Fruit fly (Drosophila melanogaster): ENCODE measurements around the gene CG46427.
"Not testable (repeated sequence)": the region's sequence is repeated elsewhere in the genome, so short reads cannot be mapped to it uniquely, and the experiment has no call there.

Gene CG46427

DNA sequence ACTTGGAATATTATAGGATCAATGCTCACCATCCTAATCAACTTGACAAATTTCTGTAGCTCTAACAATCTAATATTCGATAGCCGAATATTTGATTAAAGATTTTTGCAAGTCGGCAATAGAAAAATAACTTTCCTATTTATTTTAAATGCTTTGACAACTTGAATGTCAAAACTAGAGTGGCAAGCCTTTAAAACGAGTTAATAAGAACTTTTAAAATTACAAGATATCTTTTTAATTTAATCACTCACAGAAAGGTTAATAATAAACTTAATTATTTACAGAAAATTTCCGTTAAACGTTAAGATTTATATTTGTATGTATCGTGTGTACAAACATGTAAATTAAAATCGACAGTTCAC lies at the start of gene CG46427, which contains the start of gene CG17207:
TSS of gene CG46427 (minus strand) at position 101 of the 362 bp plus-strand sequence.
TSS of gene CG17207 (minus strand) at position 101 of the 362 bp plus-strand sequence.
- TF ChIP-seq noc (tag; optimal IDR thresholded peaks at IDR 0.05): no peak

DNA sequence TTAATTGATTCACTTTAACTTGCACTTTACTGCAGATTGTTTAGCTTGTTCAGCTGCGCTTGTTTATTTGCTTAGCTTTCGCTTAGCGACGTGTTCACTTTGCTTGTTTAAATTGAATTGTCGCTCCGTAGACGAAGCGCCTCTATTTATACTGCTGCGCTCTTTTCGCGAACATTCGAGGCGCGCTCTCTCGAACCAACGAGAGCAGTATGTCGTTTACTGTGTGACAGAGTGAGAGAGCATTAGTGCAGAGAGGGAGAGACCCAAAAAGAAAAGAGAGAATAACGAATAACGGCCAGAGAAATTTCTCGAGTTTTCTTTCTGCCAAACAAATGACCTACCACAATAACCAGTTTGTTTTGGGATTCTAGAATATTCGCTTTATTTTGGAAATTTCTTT lies 28.7 kb upstream of the CG46427 start, which contains the start of gene Hsp70Ba:
TSS of gene Hsp70Ba (minus strand) at position 102 of the 400 bp plus-strand sequence.
- TF ChIP-seq noc (tag; optimal IDR thresholded peaks at IDR 0.05): not testable (repeated sequence)

DNA sequence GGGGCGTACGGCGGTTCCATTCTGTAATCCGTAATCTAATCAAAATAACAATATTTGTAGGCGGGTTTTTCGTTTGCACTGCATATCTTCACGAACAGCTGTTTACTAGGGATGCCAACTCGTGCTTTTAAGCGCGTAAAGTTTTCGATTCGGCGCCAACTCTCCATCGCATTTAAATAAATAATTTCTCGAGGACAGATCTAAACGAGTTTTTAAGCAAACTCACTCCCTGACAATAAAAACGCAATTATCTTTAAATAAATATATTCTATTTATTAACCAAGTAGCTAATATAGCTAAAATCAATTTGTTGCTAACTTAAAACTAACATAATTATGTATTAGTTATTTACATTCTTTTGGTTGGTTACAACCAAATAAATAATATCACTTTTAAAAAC lies 26.3 kb upstream of the CG46427 start, which contains the start of gene CG5608:
TSS of gene CG5608 (minus strand) at position 101 of the 400 bp plus-strand sequence.
- TF ChIP-seq noc (tag; optimal IDR thresholded peaks at IDR 0.05): not testable (repeated sequence)

DNA sequence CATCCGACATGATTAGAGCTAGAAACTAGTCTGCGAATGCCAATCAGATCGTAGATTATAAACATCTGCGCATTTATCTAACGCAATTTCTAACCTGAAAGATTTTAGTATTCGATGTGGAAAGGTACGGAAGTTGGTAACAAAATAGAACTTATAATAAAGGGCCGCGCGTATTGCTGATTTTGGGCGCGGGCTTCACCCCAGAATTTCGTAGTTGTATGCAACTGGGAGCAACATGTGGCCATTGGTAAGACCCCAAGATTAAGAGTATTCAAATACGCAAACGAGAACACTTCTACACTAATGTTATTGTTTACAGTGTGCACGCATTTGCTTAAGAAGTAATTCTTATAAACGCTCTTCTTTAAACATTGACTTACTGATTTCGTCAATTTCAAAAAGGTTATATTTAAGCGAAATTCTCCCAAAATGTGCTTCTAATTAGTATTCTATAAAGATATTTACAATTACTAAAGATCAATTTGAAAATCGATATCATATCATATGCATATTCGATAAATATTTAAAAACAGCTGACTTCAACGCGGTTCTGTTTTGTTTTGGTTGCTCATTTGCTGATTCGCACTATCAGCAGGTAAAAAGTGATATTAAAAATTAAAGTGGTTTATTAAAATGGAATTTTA lies 21.1 kb upstream of the CG46427 start, which contains the start of the genes CG5961 and Polr3C:
TSS of gene CG5961 (minus strand) at position 416 of the 644 bp plus-strand sequence.
TSS of gene Polr3C (plus strand) at position 536 of the 644 bp plus-strand sequence.
- no peak for TF ChIP-seq noc (tag; optimal IDR thresholded peaks at IDR 0.05)

DNA sequence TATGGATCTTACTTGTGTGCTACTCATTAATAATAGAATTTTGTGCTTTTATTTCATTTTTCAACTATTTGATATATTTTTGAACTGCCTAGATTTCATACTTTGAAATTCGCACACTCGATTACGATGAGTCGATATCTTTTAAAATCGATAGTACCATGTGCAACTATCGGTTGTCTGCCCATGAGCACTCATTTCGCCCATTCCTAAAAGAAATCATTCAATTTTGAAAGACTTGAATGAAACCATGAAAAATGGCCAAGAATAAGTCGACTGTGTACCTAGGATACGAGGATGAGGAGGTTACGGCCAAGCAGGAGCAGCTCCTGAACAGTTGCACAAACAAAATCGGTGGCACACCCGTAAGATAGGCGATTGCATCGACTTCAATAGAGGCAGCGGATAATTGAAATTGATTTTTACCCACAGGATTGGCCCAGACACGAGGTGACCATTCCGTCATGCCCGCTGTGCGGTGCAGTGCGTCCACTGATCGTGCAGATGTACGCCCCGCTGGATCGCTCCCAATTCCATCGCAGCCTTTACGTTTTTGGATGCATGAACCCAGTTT lies 17.5 kb upstream of the CG46427 start, which contains the start of gene trus:
TSS of gene trus (plus strand) at position 204 of the 571 bp plus-strand sequence.
- no peak for TF ChIP-seq noc (tag; optimal IDR thresholded peaks at IDR 0.05)

DNA sequence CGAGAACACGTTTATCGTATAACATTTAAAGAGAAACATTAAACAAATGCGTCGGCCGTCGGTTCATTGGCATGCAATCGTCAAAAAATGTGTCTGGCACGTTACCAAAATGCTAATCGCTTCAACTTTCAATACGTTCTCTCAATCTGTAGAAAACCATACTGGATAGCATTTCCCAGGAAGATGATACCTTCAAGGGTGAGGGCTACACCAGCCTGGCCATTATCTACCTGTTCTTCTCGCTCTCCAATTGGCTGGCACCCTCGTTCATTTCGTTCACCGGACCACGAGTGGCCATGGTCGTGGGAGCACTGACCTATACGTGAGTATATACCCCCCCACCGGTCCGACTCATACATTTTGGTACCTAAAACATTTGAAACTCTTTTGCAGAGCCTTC lies 15.6 kb upstream of the CG46427 start:
- TF ChIP-seq noc (tag; optimal IDR thresholded peaks at IDR 0.05): no peak

DNA sequence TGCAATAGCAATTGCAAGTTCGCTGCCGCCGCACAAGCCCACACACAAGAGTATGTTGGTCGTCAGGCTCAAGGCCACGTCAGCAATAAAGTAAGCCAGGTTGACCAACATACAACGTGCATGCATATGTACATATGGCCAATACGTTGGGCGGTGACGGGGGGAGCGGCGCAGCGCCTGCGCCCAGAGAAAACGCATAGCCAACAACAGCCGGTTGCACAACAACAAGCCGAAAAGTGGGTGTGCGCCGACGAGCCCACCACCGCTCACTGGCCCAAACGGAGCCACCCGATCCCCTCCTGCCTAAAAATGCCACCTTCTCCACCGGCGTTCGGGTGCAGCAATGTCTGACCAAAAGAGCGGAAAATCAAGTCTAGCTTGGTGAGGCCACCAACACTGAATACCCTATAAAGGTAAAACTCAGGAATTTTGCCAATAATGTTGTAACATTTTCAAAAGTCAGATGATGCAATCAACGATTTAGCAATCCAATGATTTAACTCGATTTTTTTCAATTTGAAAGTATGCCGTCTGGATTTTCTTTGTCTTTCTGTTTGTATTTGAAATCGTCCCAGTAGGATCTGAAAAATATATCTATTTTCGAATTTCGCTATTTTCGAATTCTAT lies 13.1 kb upstream of the CG46427 start, which contains the start of gene CG5509:
TSS of gene CG5509 (plus strand) at position 577 of the 627 bp plus-strand sequence.
- TF ChIP-seq noc (tag; optimal IDR thresholded peaks at IDR 0.05): no peak

DNA sequence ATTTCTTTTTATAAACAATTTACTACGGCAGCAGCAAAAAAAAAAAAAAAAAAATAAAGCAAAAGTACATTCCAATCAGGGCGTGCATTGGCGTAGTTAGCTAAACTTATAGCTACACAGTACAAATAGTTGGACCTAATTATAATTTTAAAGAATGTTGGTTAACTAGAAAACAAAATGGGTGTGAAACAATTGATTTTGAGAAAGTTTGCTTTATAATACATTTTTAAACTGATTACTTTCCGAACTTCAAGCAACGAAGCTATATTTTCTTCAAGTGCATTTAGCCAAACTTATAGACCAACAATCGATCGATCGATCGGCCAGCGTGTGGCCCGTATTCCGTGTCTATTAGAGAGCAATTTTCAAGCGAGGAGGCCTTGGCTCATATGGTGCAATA lies 12.4 kb upstream of the CG46427 start:
- TF ChIP-seq noc (tag; optimal IDR thresholded peaks at IDR 0.05): no peak

DNA sequence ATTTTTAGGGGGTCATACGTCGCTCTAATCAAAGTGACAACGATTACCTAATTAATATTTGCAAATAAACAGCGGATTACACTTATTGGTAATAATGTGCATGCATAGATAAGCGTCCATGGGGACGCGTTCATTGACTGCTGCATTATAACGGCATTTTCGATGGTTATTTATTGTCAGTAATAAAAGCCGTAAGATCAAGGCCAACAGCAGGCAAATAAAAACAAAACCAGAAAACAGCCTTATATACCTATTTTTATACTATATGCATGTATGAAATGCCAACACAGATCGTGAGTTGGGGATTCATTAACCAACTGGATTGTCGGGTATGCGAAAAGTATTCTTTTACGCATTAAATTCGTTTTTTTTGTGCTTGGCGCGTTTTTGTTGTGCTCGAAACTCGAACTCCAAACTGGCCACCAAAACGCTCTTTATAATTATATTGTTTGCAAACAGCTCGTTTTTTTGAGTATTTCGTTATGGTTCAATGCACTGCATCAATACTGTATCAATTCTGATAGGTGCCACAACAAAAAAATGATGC lies 11.8 kb upstream of the CG46427 start:
- no peak for TF ChIP-seq noc (tag; optimal IDR thresholded peaks at IDR 0.05)

DNA sequence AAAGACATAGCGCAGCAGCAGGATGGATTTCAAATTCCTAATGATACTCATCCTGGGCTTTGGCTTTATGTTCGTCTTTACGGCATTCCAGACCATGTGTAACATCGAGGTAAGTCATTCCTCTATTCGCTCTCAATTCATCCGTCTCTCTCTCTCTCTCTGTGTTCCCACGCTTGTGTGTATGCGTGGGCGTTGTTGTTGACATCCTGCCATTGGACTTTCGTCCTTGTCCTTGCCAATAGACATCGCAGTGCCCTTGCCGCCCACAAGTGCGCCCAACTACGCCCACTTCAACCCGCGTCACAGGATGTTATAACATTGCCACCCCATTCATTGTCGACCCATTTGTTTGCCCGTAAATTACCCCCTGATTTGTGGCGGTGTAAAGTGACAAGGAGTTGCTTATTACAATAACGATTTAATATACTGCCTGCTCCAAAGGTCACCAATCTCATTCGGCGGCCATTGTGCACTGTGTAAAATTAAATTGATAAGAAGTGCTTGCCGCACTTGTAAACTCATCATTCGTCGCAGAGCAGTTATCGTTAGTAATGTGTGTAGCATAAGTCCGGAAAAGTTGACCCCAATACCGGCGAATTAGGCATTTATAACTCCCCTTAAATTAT lies 10.8 kb upstream of the CG46427 start:
- TF ChIP-seq noc (tag; optimal IDR thresholded peaks at IDR 0.05): no peak

DNA sequence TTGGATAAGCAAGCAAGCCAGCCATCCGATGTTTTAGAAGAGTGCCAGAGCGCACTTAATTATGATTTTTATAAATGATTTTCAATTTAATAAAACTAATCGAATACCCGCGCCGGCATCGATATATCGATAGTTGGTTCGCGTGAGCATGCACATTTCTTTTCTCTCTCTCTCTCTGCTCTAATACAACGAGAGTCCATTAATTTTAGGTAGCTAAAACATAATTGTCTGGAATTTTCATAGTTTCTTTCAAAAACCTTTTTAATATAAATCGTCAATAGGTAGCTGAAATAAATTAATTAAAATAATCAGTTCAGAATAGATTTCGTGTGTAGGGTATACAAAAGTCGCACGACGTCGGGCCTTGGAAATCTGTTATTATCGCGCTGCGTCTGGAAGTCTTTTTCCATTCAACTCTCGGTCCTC lies 10.0 kb upstream of the CG46427 start, which contains the start of gene CG18549:
TSS of gene CG18549 (plus strand) at position 408 of the 426 bp plus-strand sequence.
- peak; percentile 99 for TF ChIP-seq noc (tag; optimal IDR thresholded peaks at IDR 0.05)

DNA sequence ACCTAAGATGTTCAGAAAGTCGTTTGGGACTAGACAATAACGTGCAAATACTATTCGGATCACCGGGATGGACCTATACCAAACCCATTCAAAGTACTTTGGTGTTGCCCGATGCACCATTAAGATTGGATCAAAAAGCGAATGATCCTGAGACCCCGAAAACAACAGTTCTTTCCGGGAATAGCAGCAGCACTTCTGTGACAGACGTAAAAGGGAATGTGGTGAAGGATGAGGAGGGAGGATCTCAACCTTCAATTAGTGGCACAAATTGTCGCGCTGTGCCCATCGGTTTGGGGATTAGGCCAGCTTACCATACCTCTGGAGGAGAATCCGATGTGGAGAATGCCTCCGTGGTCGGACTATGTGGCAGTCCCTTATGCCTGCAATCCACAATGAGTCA lies 9.4 kb upstream of the CG46427 start:
- no peak for TF ChIP-seq noc (tag; optimal IDR thresholded peaks at IDR 0.05)

DNA sequence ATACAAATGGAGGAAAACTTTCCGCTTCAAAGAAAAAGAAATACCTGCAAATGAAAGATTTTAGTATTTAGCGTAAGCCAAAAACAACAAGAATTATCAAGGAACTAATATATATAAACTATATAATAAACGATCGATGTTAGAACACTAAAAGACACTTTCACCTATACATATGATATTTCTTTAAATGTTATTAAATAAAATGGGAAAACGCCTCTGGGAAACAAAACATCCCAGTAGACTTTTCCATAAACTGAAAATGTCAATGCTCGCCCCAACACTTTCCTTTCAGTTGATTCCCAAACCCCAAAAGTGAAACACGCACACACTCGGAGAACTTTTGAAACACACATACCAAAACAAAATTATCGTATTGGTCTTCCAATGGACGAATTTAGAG lies 8.4 kb upstream of the CG46427 start, which contains the start of gene vrs:
TSS of gene vrs (plus strand) at position 301 of the 400 bp plus-strand sequence.
- TF ChIP-seq noc (tag; optimal IDR thresholded peaks at IDR 0.05): no peak

DNA sequence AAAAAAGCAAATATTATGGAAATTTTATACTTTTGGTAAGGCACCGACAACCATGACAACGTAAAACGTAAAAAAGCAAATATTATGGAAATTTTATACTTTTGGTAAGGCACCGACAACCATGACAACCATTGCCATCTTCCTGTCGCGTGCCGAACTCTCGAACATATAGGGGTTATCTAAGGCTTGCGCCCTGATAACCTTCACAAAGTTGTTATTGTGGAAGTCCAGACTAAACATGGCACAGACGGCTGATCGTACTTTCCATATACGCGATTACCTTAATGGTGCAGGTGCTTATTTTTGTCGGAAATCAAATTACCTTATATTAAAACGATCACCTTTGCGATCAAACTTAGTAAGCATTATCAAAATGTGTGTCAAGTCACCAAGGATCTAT lies 6.5 kb upstream of the CG46427 start:
- no peak for TF ChIP-seq noc (tag; optimal IDR thresholded peaks at IDR 0.05)

DNA sequence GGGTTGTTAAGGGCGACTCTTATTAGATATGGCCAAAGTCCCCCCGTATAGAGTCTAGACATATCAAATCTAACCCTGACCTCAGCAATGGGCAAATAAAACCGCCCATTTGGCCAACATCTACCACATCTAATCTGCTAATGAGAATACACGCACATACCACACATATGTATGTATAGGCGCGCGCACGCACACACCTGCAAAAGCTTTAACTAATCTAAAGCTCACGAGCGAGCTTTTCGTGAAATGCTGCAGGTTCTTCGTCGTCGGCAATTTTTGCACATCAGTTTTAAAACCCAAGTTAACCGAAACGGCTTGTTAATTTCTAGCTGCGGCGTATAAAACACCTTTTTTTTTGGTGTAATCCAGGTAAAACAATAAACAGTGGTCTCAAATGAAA lies 4.8 kb upstream of the CG46427 start:
- no peak for TF ChIP-seq noc (tag; optimal IDR thresholded peaks at IDR 0.05)
